Worm (Caenorhabditis elegans): ENCODE data around the gene gcy-7.

gcy-7 gene

DNA sequence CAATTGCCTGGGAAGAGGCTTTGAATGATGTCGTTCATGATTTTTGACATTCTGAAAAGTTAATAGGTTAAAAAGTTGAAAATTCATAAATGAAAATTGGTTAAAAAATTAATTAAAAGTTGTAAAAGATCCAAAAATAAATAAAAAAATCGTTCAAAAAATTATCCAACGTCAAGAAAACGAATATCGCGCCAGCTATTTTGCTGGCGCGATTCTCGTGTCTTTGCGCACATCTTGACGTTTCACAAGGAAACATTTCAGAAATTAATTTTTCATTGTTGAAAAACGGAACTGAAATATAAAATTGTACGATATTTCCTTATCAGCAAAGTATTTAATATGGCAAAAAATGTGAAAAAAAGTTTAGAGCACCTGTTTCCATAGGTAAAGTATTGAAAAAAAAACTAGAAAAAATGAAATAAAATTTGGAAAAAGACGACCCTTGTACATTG, 28.0 kb upstream of the gcy-7 start, which contains the start of gene mpdu-1 (continued):
- TF ChIP-seq spr-3 (GFP tag; optimal IDR thresholded peaks at IDR 0.05) (no peak), madf-5 (GFP tag; IDR thresholded peaks at IDR 0.05) (no peak), mxl-2 (GFP tag; conservative IDR thresholded peaks at IDR 0.05) (no peak), nhr-111 (GFP tag; optimal IDR thresholded peaks at IDR 0.05) (no peak), daf-8 (GFP tag; IDR thresholded peaks at IDR 0.05) (no peak), ceh-28 (tag; optimal IDR thresholded peaks at IDR 0.05) (no peak), ceh-62 (tag; optimal IDR thresholded peaks at IDR 0.05) (no peak), lin-13 (GFP tag; optimal IDR thresholded peaks at IDR 0.05) (no peak), ztf-11 (tag; optimal IDR thresholded peaks at IDR 0.05) (no peak), pha-4 (GFP tag; IDR thresholded peaks at IDR 0.05) (no peak), pha-4 (tag; optimal IDR thresholded peaks at IDR 0.05) (peak; percentile 57), nhr-77 (tag; optimal IDR thresholded peaks at IDR 0.05) (peak; percentile 71), dmd-9 (GFP tag; IDR thresholded peaks at IDR 0.05) (no peak), ama-1 (optimal IDR thresholded peaks at IDR 0.05) (no peak), dmd-8 (GFP tag; IDR thresholded peaks at IDR 0.05) (no peak), nhr-237 (tag; optimal IDR thresholded peaks at IDR 0.05) (no peak), lin-38 (GFP tag; IDR thresholded peaks at IDR 0.05) (no peak; the same call in 1 of the 2 replicates), F37D6.2 (tag; optimal IDR thresholded peaks at IDR 0.05) (no peak), nhr-48 (tag; optimal IDR thresholded peaks at IDR 0.05) (peak; percentile 33), egl-27 (tag; optimal IDR thresholded peaks at IDR 0.05) (no peak), lin-1 (GFP tag; IDR thresholded peaks at IDR 0.05) (no peak), lin-39 (tag; optimal IDR thresholded peaks at IDR 0.05) (no peak), dmd-6 (GFP tag; IDR thresholded peaks at IDR 0.05) (no peak; the same call in 1 of the 2 replicates), T26A8.4 (GFP tag; IDR thresholded peaks at IDR 0.05) (no peak), skn-1 (tag; optimal IDR thresholded peaks at IDR 0.05) (no peak)

DNA sequence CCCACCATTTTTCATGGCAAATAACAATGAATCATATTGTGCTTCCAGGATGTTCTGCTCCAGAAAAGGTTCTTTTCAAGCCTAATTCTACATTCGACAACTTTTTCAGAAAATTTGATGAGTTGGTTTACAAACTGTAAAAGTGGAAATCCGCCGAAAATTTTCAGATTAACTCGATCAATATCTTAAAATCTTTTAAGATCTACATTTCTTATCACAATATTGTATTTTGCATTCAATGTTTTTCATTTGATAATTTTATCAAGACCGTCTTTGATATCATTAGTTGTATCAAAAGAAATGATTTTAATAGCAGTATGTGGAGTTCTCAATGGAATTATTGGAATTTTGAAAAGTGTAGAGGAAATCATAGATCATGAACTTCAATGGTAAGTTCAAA, 27.4 kb upstream of the gcy-7 start, which contains the start of gene F38E1.6:
F38E1.6 (plus strand) TSS at position 301 of the 400 bp plus-strand sequence.
- TF ChIP-seq mes-2 (tag; optimal IDR thresholded peaks at IDR 0.05; ENCODE audit: poor library complexity, severe bottlenecking) (no peak), saeg-2 (GFP tag; IDR thresholded peaks at IDR 0.05) (no peak), snpc-4 (tag; optimal IDR thresholded peaks at IDR 0.05) (no peak), dmd-9 (GFP tag; IDR thresholded peaks at IDR 0.05) (no peak), rbr-2 (tag; optimal IDR thresholded peaks at IDR 0.05) (no peak), nhr-76 (tag; optimal IDR thresholded peaks at IDR 0.05) (no peak), dmd-6 (GFP tag; IDR thresholded peaks at IDR 0.05) (no peak), fkh-10 (GFP tag; optimal IDR thresholded peaks at IDR 0.05) (no peak), pha-4 (GFP tag; IDR thresholded peaks at IDR 0.05) (no peak), pha-4 (tag; optimal IDR thresholded peaks at IDR 0.05) (no peak), unc-130 (GFP tag; optimal IDR thresholded peaks at IDR 0.05) (no peak), lin-29 (GFP tag; IDR thresholded peaks at IDR 0.05) (no peak), nhr-77 (tag; optimal IDR thresholded peaks at IDR 0.05) (no peak), Y48G9A.11 (GFP tag; IDR thresholded peaks at IDR 0.05) (no peak)

ce11 chrV:8370705-8371104, 16.5 kb upstream of the gcy-7 start, which contains the start of gene gpa-2:
TSS of gene gpa-2 (plus strand) at chrV:8371005.
- TF ChIP-seq lim-7 (GFP tag; IDR thresholded peaks at IDR 0.05) (no peak), daf-12 (tag; optimal IDR thresholded peaks at IDR 0.05) (no peak), arid-1 (GFP tag; conservative IDR thresholded peaks at IDR 0.05) (no peak)

DNA sequence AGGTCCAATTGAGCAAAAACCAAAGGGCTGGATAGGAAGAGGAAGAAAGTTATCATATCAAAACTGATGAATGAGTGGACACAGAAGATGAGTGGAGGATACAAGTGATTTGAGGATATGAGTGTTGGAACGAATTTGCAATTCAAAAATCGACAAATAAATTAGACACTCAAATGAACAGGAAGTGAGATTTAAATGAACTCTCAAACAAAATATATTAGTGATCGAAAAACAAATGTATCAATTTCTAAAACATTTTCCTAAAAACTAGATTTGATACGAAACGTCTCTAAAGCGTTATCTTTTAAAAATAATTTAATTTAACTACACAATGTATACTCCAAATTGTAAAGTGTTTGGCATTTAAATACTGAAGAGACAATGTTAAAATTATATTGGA, 11.7 kb upstream of the gcy-7 start, which contains the start of gene F38E1.10:
F38E1.10 (minus strand) TSS at position 101 of the 400 bp plus-strand sequence.
- TF ChIP-seq Y105C5A.15 (GFP tag; IDR thresholded peaks at IDR 0.05) (no peak), madf-9 (GFP tag; conservative IDR thresholded peaks at IDR 0.05) (no peak), zfp-3 (GFP tag; conservative IDR thresholded peaks at IDR 0.05) (no peak), F44E2.7 (GFP tag; IDR thresholded peaks at IDR 0.05) (no peak), T20F7.1 (GFP tag; optimal IDR thresholded peaks at IDR 0.05) (no peak), tra-1 (GFP tag; IDR thresholded peaks at IDR 0.05) (no peak), unc-62 (GFP tag; optimal IDR thresholded peaks at IDR 0.05 in 1 of 2) (peak in 1 of 2 experiments; percentile 6), unc-62 (tag; optimal IDR thresholded peaks at IDR 0.05) (no peak)
